Fruit fly (Drosophila melanogaster) whole organism, embryonic: ENCODE measurements around the gene CG15549.

Experiments
- B-H1 ChIP-seq: fragments of 200-800 bp; sonication (Bioruptor generic); IDR thresholded peaks from 3 replicates; pipeline ENCODE4 v1.3.6; 2022; ENCODE audit warnings: missing biosample characterization, missing genetic modification characterization
- CG10267 ChIP-seq: fragments of 200-800 bp; sonication (Bioruptor generic); optimal IDR thresholded peaks from 2 replicates; lab custom pipeline; 2018; ENCODE audit warnings: missing biosample characterization, mild to moderate bottlenecking, missing genetic modification characterization, moderate library complexity
- CG10565 ChIP-seq: fragments of 200-800 bp; sonication (Bioruptor generic); optimal IDR thresholded peaks from 3 replicates; lab custom pipeline; 2016; ENCODE audit warnings: missing biosample characterization, mild to moderate bottlenecking, missing genetic modification characterization
- CG12071 ChIP-seq: fragments of 200-800 bp; sonication (Bioruptor generic); optimal IDR thresholded peaks from 3 replicates; lab custom pipeline; 2018; ENCODE audit warnings: missing biosample characterization, mild to moderate bottlenecking, missing genetic modification characterization
- CG12219 ChIP-seq: fragments of 200-800 bp; sonication (Bioruptor generic); optimal IDR thresholded peaks from 3 replicates; lab custom pipeline; 2018; ENCODE audit warnings: missing biosample characterization, mild to moderate bottlenecking, missing genetic modification characterization
- CG14710 ChIP-seq: fragments of 200-800 bp; sonication (Bioruptor generic); optimal IDR thresholded peaks from 3 replicates; lab custom pipeline; 2019; ENCODE audit warnings: missing biosample characterization, mild to moderate bottlenecking, missing genetic modification characterization, moderate library complexity
- CG17359 ChIP-seq: fragments of 200-800 bp; sonication (Bioruptor generic); optimal IDR thresholded peaks from 3 replicates; lab custom pipeline; 2018; ENCODE audit warnings: missing biosample characterization, mild to moderate bottlenecking, missing genetic modification characterization, moderate library complexity
- CG2129 ChIP-seq: fragments of 200-800 bp; sonication (Bioruptor generic); IDR thresholded peaks from 2 replicates; pipeline ENCODE4 v1.3.6; 2022; ENCODE audit warnings: missing biosample characterization, missing genetic modification characterization; ENCODE audit not compliant: partially characterized antibody
- CG32767 ChIP-seq: fragments of 200-800 bp; sonication (Bioruptor generic); IDR thresholded peaks from 2 replicates; pipeline ENCODE4 v1.3.6; 2022; ENCODE audit warnings: missing biosample characterization, missing genetic modification characterization
- CG33557 ChIP-seq: fragments of 200-800 bp; sonication (Bioruptor generic); optimal IDR thresholded peaks from 2 replicates; lab custom pipeline; 2019; ENCODE audit warnings: missing biosample characterization, mild to moderate bottlenecking, missing genetic modification characterization, moderate library complexity
- CG4328 ChIP-seq: fragments of 200-800 bp; sonication (Bioruptor generic); optimal IDR thresholded peaks from 3 replicates; lab custom pipeline; 2017; ENCODE audit warnings: missing biosample characterization, missing genetic modification reagents, missing genetic modification characterization
- CG5180 ChIP-seq: fragments of 200-800 bp; sonication (Bioruptor generic); optimal IDR thresholded peaks from 3 replicates; lab custom pipeline; 2017; ENCODE audit warnings: missing biosample characterization, missing genetic modification characterization, mild to moderate bottlenecking, moderate library complexity, missing genetic modification reagents
- CG6813 ChIP-seq: fragments of 200-800 bp; sonication (Bioruptor generic); optimal IDR thresholded peaks from 2 replicates; lab custom pipeline; 2017; ENCODE audit warnings: missing biosample characterization, missing genetic modification characterization, mild to moderate bottlenecking, moderate library complexity, missing genetic modification reagents
- CG7928 ChIP-seq: fragments of 200-800 bp; sonication (Bioruptor generic); optimal IDR thresholded peaks from 2 replicates; lab custom pipeline; 2017; ENCODE audit warnings: missing biosample characterization, mild to moderate bottlenecking, missing genetic modification characterization
- CG8478 ChIP-seq: fragments of >200 bp; optimal IDR thresholded peaks from 2 replicates; lab custom pipeline; 2018
- CG8944 ChIP-seq: fragments of 200-800 bp; sonication (Bioruptor generic); optimal IDR thresholded peaks from 3 replicates; lab custom pipeline; 2016; ENCODE audit warnings: missing biosample characterization, missing genetic modification characterization
- CrebB ChIP-seq: fragments of 200-800 bp; sonication (Bioruptor generic); optimal IDR thresholded peaks from 3 replicates; lab custom pipeline; 2018; ENCODE audit warnings: missing biosample characterization, mild to moderate bottlenecking, missing genetic modification characterization
- D ChIP-seq, 2 experiments: fragments of 200-800 bp in 1 of 2; fragments of >200 bp in 1 of 2; sonication (Bioruptor generic) in 1 of 2; optimal IDR thresholded peaks; 2 replicates in 1 of 2; 3 replicates in 1 of 2; lab custom pipeline; 2017; ENCODE audit warnings: mild to moderate bottlenecking in 1 of 2, missing biosample characterization in 1 of 2, missing genetic modification characterization in 1 of 2, missing genetic modification reagents in 1 of 2
- Dp ChIP-seq: fragments of 200-800 bp; sonication (Bioruptor generic); optimal IDR thresholded peaks from 2 replicates; lab custom pipeline; 2018; ENCODE audit warnings: missing biosample characterization, mild to moderate bottlenecking, missing genetic modification characterization, moderate library complexity
- Ets65A ChIP-seq: fragments of 200-800 bp; sonication (Bioruptor generic); peaks from one replicate; lab custom pipeline; 2016; ENCODE audit warnings: missing biosample characterization, missing genetic modification characterization
- Jarid2 ChIP-seq: fragments of 200-800 bp; sonication (Bioruptor generic); optimal IDR thresholded peaks from 3 replicates; lab custom pipeline; 2017; ENCODE audit warnings: mild to moderate bottlenecking, missing biosample characterization, missing genetic modification reagents, missing genetic modification characterization
- Kr ChIP-seq: fragments of 200-800 bp; sonication (Bioruptor generic); optimal IDR thresholded peaks from 2 replicates; lab custom pipeline; 2017; ENCODE audit warnings: missing biosample characterization, mild to moderate bottlenecking, missing genetic modification characterization
- Med ChIP-seq: fragments of 200-800 bp; sonication (Bioruptor generic); peaks from one replicate; lab custom pipeline; 2016; ENCODE audit warnings: missing biosample characterization, missing genetic modification characterization, mild to moderate bottlenecking, inconsistent platforms, moderate library complexity
- Nf-YB ChIP-seq: fragments of 200-800 bp; sonication (Bioruptor generic); optimal IDR thresholded peaks from 3 replicates; lab custom pipeline; 2019; ENCODE audit warnings: missing biosample characterization, mild to moderate bottlenecking, missing genetic modification characterization, moderate library complexity
- Optix ChIP-seq: fragments of 200-800 bp; sonication (Bioruptor generic); IDR thresholded peaks from 3 replicates; pipeline ENCODE4 v1.3.6; 2022; ENCODE audit warnings: missing biosample characterization, missing genetic modification characterization
- Ptx1 ChIP-seq: fragments of 200-800 bp; sonication (Bioruptor generic); IDR thresholded peaks from 2 replicates; pipeline ENCODE4 v1.3.6; 2022; ENCODE audit warnings: missing biosample characterization, missing genetic modification characterization
- Sox102F ChIP-seq: fragments of 200-800 bp; sonication (Bioruptor generic); optimal IDR thresholded peaks from 2 replicates; lab custom pipeline; 2018; ENCODE audit warnings: missing biosample characterization, mild to moderate bottlenecking, missing genetic modification characterization, moderate library complexity
- Spps ChIP-seq: fragments of 200-800 bp; sonication (Bioruptor generic); optimal IDR thresholded peaks from 2 replicates; lab custom pipeline; 2018; ENCODE audit warnings: missing biosample characterization, mild to moderate bottlenecking, missing genetic modification characterization
- bab2 ChIP-seq: fragments of 200-800 bp; sonication (Bioruptor generic); optimal IDR thresholded peaks from 2 replicates; lab custom pipeline; 2016; ENCODE audit warnings: missing biosample characterization, missing genetic modification characterization
- chinmo ChIP-seq: fragments of 200-800 bp; sonication (Bioruptor generic); IDR thresholded peaks from 4 replicates; pipeline ENCODE4 v1.3.6; 2022; ENCODE audit warnings: missing biosample characterization, missing genetic modification characterization; ENCODE audit not compliant: partially characterized antibody
- chm ChIP-seq: fragments of 200-800 bp; sonication (Bioruptor generic); IDR thresholded peaks from 2 replicates; pipeline ENCODE4 v1.3.6; 2022; ENCODE audit warnings: missing biosample characterization, missing genetic modification characterization
- ci ChIP-seq: fragments of 200-800 bp; sonication (Bioruptor generic); IDR thresholded peaks from 3 replicates; pipeline ENCODE4 v1.3.6; 2022; ENCODE audit warnings: missing biosample characterization, missing genetic modification characterization
- crol ChIP-seq: fragments of 200-800 bp; sonication (Bioruptor generic); IDR thresholded peaks from 2 replicates; pipeline ENCODE4 v1.3.6; 2022; ENCODE audit warnings: missing biosample characterization, missing genetic modification characterization
- dysf ChIP-seq: fragments of 200-800 bp; sonication (Bioruptor generic); IDR thresholded peaks from 3 replicates; pipeline ENCODE4 v1.3.6; 2022; ENCODE audit warnings: missing biosample characterization, missing genetic modification characterization
- fd3F ChIP-seq: fragments of 200-800 bp; sonication (Bioruptor generic); optimal IDR thresholded peaks from 2 replicates; lab custom pipeline; 2018; ENCODE audit warnings: missing biosample characterization, mild to moderate bottlenecking, missing genetic modification characterization, moderate library complexity
- h ChIP-seq: fragments of >200 bp; optimal IDR thresholded peaks from 2 replicates; lab custom pipeline; 2017
- hkb ChIP-seq, 2 experiments: fragments of 200-800 bp in 1 of 2; fragments of >200 bp in 1 of 2; sonication (Bioruptor generic) in 1 of 2; IDR thresholded peaks in 1 of 2; optimal IDR thresholded peaks in 1 of 2; 2 replicates each; pipeline versions ENCODE4 v1.3.6 to Lab custom; 2017 to 2022; ENCODE audit warnings: missing biosample characterization in 1 of 2, missing genetic modification characterization in 1 of 2
- mirr ChIP-seq: fragments of 200-800 bp; sonication (Bioruptor generic); optimal IDR thresholded peaks from 3 replicates; lab custom pipeline; 2018; ENCODE audit warnings: missing biosample characterization, mild to moderate bottlenecking, missing genetic modification characterization
- nerfin-1 ChIP-seq: fragments of 200-800 bp; sonication (Bioruptor generic); optimal IDR thresholded peaks from 3 replicates; lab custom pipeline; 2019; ENCODE audit warnings: missing biosample characterization, mild to moderate bottlenecking, missing genetic modification characterization, moderate library complexity
- peb ChIP-seq: fragments of 200-800 bp; sonication (Bioruptor generic); IDR thresholded peaks from 2 replicates; pipeline ENCODE4 v1.3.6; 2022; ENCODE audit warnings: missing biosample characterization, missing genetic modification characterization
- pros ChIP-seq: fragments of 200-800 bp; sonication (Bioruptor generic); optimal IDR thresholded peaks from 3 replicates; lab custom pipeline; 2019; ENCODE audit warnings: missing biosample characterization, mild to moderate bottlenecking, missing genetic modification characterization, moderate library complexity
- run ChIP-seq: fragments of 200-800 bp; sonication (Bioruptor generic); optimal IDR thresholded peaks from 3 replicates; lab custom pipeline; 2018; ENCODE audit warnings: missing biosample characterization, mild to moderate bottlenecking, missing genetic modification characterization
- sd ChIP-seq: fragments of 200-800 bp; sonication (Bioruptor generic); optimal IDR thresholded peaks from 3 replicates; lab custom pipeline; 2018; ENCODE audit warnings: missing biosample characterization, mild to moderate bottlenecking, missing genetic modification characterization, moderate library complexity
- seq ChIP-seq: fragments of 200-800 bp; sonication (Bioruptor generic); IDR thresholded peaks from 2 replicates; pipeline ENCODE4 v1.3.6; 2022; ENCODE audit warnings: missing biosample characterization, missing genetic modification characterization
- sqz ChIP-seq: fragments of 200-800 bp; sonication (Bioruptor generic); optimal IDR thresholded peaks from 3 replicates; lab custom pipeline; 2018; ENCODE audit warnings: missing biosample characterization, mild to moderate bottlenecking, missing genetic modification characterization
- tgo ChIP-seq: fragments of 200-800 bp; sonication (Bioruptor generic); IDR thresholded peaks from 3 replicates; pipeline ENCODE4 v1.3.6; 2022; ENCODE audit warnings: missing biosample characterization, missing genetic modification characterization
- tio ChIP-seq: fragments of 200-800 bp; sonication (Bioruptor generic); optimal IDR thresholded peaks from 2 replicates; lab custom pipeline; 2017; ENCODE audit warnings: missing biosample characterization, missing genetic modification characterization, inconsistent platforms
- zfh2 ChIP-seq: fragments of 200-800 bp; sonication (Bioruptor generic); optimal IDR thresholded peaks from 2 replicates; lab custom pipeline; 2016; ENCODE audit warnings: missing biosample characterization, missing genetic modification characterization

CG15549 gene

dm6 chr3R:30937002-30937401, 695 bp upstream of the CG15549 start, which contains the start of gene CG15550:
TSS of gene CG15550 (minus strand) at chr3R:30937102.
- no peak for TF ChIP-seq fd3F (GFP tag; lab: Kevin White, UChicago)
- TF ChIP-seq h (lab: Kevin White, UChicago) = no peak
- no peak for TF ChIP-seq CG2129 (GFP tag; lab: Robert Waterston, UW)
- no peak for TF ChIP-seq CG33557 (GFP tag; lab: Kevin White, UChicago)
- no peak for TF ChIP-seq Dp (GFP tag; lab: Kevin White, UChicago)
- no peak for TF ChIP-seq sd (tag; lab: Kevin White, UChicago)
- TF ChIP-seq tio (GFP tag; lab: Kevin White, UChicago) = no peak
- no peak for TF ChIP-seq run (tag; lab: Kevin White, UChicago)
- no peak for TF ChIP-seq CG8944 (GFP tag; lab: Kevin White, UChicago)
- no peak for TF ChIP-seq CG17359 (tag; lab: Kevin White, UChicago)
- TF ChIP-seq CG7928 = no peak

DNA sequence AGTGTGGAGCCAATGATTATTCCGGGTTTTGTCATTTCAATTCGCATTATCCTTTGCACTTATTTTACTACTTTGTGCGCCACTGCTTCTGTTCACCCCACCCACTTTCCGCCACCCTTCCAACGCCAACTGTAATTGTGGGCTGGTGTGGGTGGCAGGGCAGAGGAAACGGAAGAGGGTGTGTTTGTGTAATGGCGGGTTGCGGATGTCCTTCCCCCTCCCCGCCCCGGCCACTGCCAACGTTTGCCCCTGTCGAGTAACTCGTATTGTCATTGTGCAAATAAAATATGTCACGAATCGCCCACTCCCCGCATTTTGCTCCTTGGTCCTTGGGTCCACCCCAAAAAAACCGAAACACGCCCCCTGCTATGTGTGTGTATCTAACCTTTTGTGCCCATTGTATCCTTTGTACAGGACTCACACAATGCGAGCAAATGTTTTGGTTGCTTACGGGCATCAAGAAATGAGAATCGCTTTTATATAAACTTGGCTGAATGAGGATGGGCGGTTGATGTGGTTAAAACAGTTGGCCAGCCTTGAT, 2.3 kb downstream of the CG15549 start:
- TF ChIP-seq CG4328 (no peak), Ptx1 (GFP tag; lab: Robert Waterston, UW) (no peak), CG12219 (GFP tag; lab: Kevin White, UChicago) (peak; percentile 4), bab2 (GFP tag; lab: Kevin White, UChicago) (no peak), seq (peak; percentile 89), CG6813 (GFP tag; lab: Kevin White, UChicago) (peak; percentile 31), ci (GFP tag; lab: Robert Waterston, UW) (peak; percentile 64; the same call in 1 of the 3 replicates), CG8478 (peak; percentile 19), nerfin-1 (tag; lab: Kevin White, UChicago) (peak; percentile 39), peb (GFP tag; lab: Robert Waterston, UW) (no peak), Kr (GFP tag; lab: Kevin White, UChicago) (no peak), chinmo (GFP tag; lab: Robert Waterston, UW) (0 out of 4 replicates have a peak, but pooled peaks have one; percentile 51), Ets65A (GFP tag; lab: Kevin White, UChicago) (peak; percentile 78), CG10267 (tag; lab: Kevin White, UChicago) (no peak), D (optimal IDR thresholded peaks at IDR 0.05; lab: Kevin White, UChicago) (peak; percentile 66), D (GFP tag; optimal IDR thresholded peaks at IDR 0.05; lab: Kevin White, UChicago) (peak; percentile 58), CG10565 (GFP tag; lab: Kevin White, UChicago) (no peak), CG32767 (peak; percentile 41; the same call in 1 of the 2 replicates), Nf-YB (GFP tag; lab: Kevin White, UChicago) (peak; percentile 79), crol (GFP tag; lab: Robert Waterston, UW) (peak; percentile 95), dysf (GFP tag; lab: Robert Waterston, UW) (no peak), Jarid2 (GFP tag; lab: Kevin White, UChicago) (peak; percentile 4), mirr (GFP tag; lab: Kevin White, UChicago) (peak; percentile 76), zfh2 (GFP tag; lab: Kevin White, UChicago) (no peak), chm (GFP tag; lab: Robert Waterston, UW) (0 out of 2 replicates have a peak, but pooled peaks have one; percentile 32), Med (peak; percentile 51), Optix (GFP tag; lab: Robert Waterston, UW) (peak; percentile 27; the same call in 1 of the 3 replicates), CrebB (tag; lab: Kevin White, UChicago) (peak; percentile 7), B-H1 (GFP tag; lab: Robert Waterston, UW) (no peak), hkb (optimal IDR thresholded peaks at IDR 0.05; lab: Kevin White, UChicago) (no peak), hkb (GFP tag; IDR thresholded peaks at IDR 0.05; lab: Robert Waterston, UW) (peak; percentile 63), CG14710 (tag; lab: Kevin White, UChicago) (no peak), Sox102F (GFP tag; lab: Kevin White, UChicago) (no peak), CG12071 (GFP tag; lab: Kevin White, UChicago) (peak; percentile 70), pros (GFP tag; lab: Kevin White, UChicago) (peak; percentile 45), Spps (tag; lab: Kevin White, UChicago) (no peak), CG5180 (GFP tag; lab: Kevin White, UChicago) (peak; percentile 8), tgo (GFP tag; lab: Robert Waterston, UW) (no peak), sqz (peak; percentile 40)
